Worm (Caenorhabditis elegans) whole organism, L3 larva: ENCODE measurements around the gene nnt-1.

Source experiments
- ZK546.5 ChIP-seq: sonication (generic microtip); optimal IDR thresholded peaks from 2 replicates; lab custom pipeline; 2017; ENCODE audit warnings: missing biosample characterization, missing genetic modification characterization
- ama-1 ChIP-seq: fragments of 150-350 bp; optimal IDR thresholded peaks from 2 replicates; lab custom pipeline; 2018
- ceh-16 ChIP-seq: sonication (generic microtip); optimal IDR thresholded peaks from 2 replicates; lab custom pipeline; 2017; ENCODE audit warnings: missing biosample characterization, missing genetic modification characterization
- ceh-28 ChIP-seq: fragments of 150-350 bp; optimal IDR thresholded peaks from 2 replicates; lab custom pipeline; 2014; ENCODE audit warnings: missing biosample characterization, missing genetic modification reagents, missing genetic modification characterization
- ceh-82 ChIP-seq: fragments of 150-350 bp; optimal IDR thresholded peaks from 2 replicates; lab custom pipeline; 2014; ENCODE audit warnings: missing biosample characterization, missing genetic modification characterization
- ceh-9 ChIP-seq: sonication (generic microtip); optimal IDR thresholded peaks from 2 replicates; lab custom pipeline; 2018; ENCODE audit warnings: missing biosample characterization, missing genetic modification characterization
- daf-12 ChIP-seq: fragments of 150-350 bp; optimal IDR thresholded peaks from 2 replicates; lab custom pipeline; 2014; ENCODE audit warnings: missing biosample characterization, missing genetic modification reagents, missing genetic modification characterization
- egl-27 ChIP-seq: sonication (generic microtip); optimal IDR thresholded peaks from 4 replicates; lab custom pipeline; 2017; ENCODE audit warnings: missing biosample characterization, missing genetic modification reagents, missing genetic modification characterization
- egl-5 ChIP-seq: fragments of 150-350 bp; optimal IDR thresholded peaks from 2 replicates; lab custom pipeline; 2017; ENCODE audit warnings: missing biosample characterization, missing genetic modification reagents, missing genetic modification characterization, inconsistent platforms
- elt-1 ChIP-seq: fragments of 150-350 bp; optimal IDR thresholded peaks from 2 replicates; lab custom pipeline; 2014; ENCODE audit warnings: missing biosample characterization, missing genetic modification characterization
- elt-2 ChIP-seq: sonication (generic microtip); optimal IDR thresholded peaks from 2 replicates; lab custom pipeline; 2016; ENCODE audit warnings: missing genetic modification reagents, mild to moderate bottlenecking, missing genetic modification characterization, missing compliant biosample characterization
- fkh-10 ChIP-seq: sonication (generic microtip); optimal IDR thresholded peaks from 2 replicates; lab custom pipeline; 2017; ENCODE audit warnings: missing biosample characterization, missing genetic modification reagents, missing genetic modification characterization
- fkh-2 ChIP-seq: fragments of 150-350 bp; optimal IDR thresholded peaks from 2 replicates; lab custom pipeline; 2014; ENCODE audit warnings: missing biosample characterization, missing genetic modification reagents, missing genetic modification characterization
- fos-1 ChIP-seq: fragments of 150-350 bp; optimal IDR thresholded peaks from 2 replicates; lab custom pipeline; 2014; ENCODE audit warnings: missing biosample characterization, missing genetic modification characterization
- hmg-11 ChIP-seq: sonication (generic microtip); optimal IDR thresholded peaks from 2 replicates; lab custom pipeline; 2016; ENCODE audit warnings: missing genetic modification characterization, missing compliant biosample characterization
- jun-1 ChIP-seq: fragments of 150-350 bp; optimal IDR thresholded peaks from 2 replicates; lab custom pipeline; 2014; ENCODE audit warnings: missing biosample characterization, missing genetic modification reagents, missing genetic modification characterization
- lin-15B ChIP-seq: fragments of 150-350 bp; optimal IDR thresholded peaks from 2 replicates; lab custom pipeline; 2014; ENCODE audit warnings: missing biosample characterization, missing genetic modification characterization
- lin-39 ChIP-seq: fragments of 150-350 bp; optimal IDR thresholded peaks from 2 replicates; lab custom pipeline; 2018; ENCODE audit warnings: missing biosample characterization, missing genetic modification reagents, missing genetic modification characterization
- lsy-12 ChIP-seq: sonication (generic microtip); optimal IDR thresholded peaks from 2 replicates; lab custom pipeline; 2016; ENCODE audit warnings: mild to moderate bottlenecking, missing genetic modification characterization, missing compliant biosample characterization
- mml-1 ChIP-seq: fragments of 150-350 bp; sonication (generic microtip); optimal IDR thresholded peaks from 3 replicates; lab custom pipeline; 2014; ENCODE audit warnings: missing biosample characterization, missing genetic modification characterization
- nfya-1 ChIP-seq: sonication (generic microtip); optimal IDR thresholded peaks from 2 replicates; lab custom pipeline; 2017; ENCODE audit warnings: missing genetic modification characterization, mild to moderate bottlenecking, missing compliant biosample characterization, antibody characterized with exemption, moderate library complexity; ENCODE audit not compliant: insufficient read depth
- nhr-237 ChIP-seq: fragments of 150-350 bp; optimal IDR thresholded peaks from 2 replicates; lab custom pipeline; 2014; ENCODE audit warnings: missing biosample characterization, missing genetic modification characterization
- nhr-25 ChIP-seq: sonication (generic microtip); optimal IDR thresholded peaks from 2 replicates; lab custom pipeline; 2017; ENCODE audit warnings: missing biosample characterization, missing genetic modification characterization
- nhr-28 ChIP-seq: fragments of 150-350 bp; optimal IDR thresholded peaks from 2 replicates; lab custom pipeline; 2014; ENCODE audit warnings: missing biosample characterization, missing genetic modification characterization
- nhr-67 ChIP-seq: fragments of 150-350 bp; optimal IDR thresholded peaks from 2 replicates; lab custom pipeline; 2014; ENCODE audit warnings: missing biosample characterization, missing genetic modification characterization
- nhr-76 ChIP-seq: fragments of 150-350 bp; sonication (generic microtip); optimal IDR thresholded peaks from 5 replicates; lab custom pipeline; 2014; ENCODE audit warnings: missing biosample characterization, missing genetic modification characterization
- pha-4 ChIP-seq: fragments of 150-350 bp; optimal IDR thresholded peaks from 2 replicates; lab custom pipeline; 2014; ENCODE audit warnings: missing biosample characterization, missing genetic modification reagents, missing genetic modification characterization
- pqm-1 ChIP-seq: fragments of 150-350 bp; optimal IDR thresholded peaks from 2 replicates; lab custom pipeline; 2017; ENCODE audit warnings: missing biosample characterization, missing genetic modification characterization, inconsistent platforms
- sea-2 ChIP-seq: fragments of 150-350 bp; sonication (generic microtip); optimal IDR thresholded peaks from 4 replicates; lab custom pipeline; 2014; ENCODE audit warnings: missing biosample characterization, missing genetic modification reagents, missing genetic modification characterization
- skn-1 ChIP-seq: fragments of 150-350 bp; optimal IDR thresholded peaks from 2 replicates; lab custom pipeline; 2014; ENCODE audit warnings: missing biosample characterization, missing genetic modification characterization
- unc-39 ChIP-seq: sonication (generic microtip); optimal IDR thresholded peaks from 4 replicates; lab custom pipeline; 2017; ENCODE audit warnings: missing biosample characterization, missing genetic modification characterization
- zag-1 ChIP-seq: fragments of 150-350 bp; optimal IDR thresholded peaks from 2 replicates; lab custom pipeline; 2014; ENCODE audit warnings: missing biosample characterization, missing genetic modification characterization
- ztf-11 ChIP-seq: fragments of 150-350 bp; optimal IDR thresholded peaks from 2 replicates; lab custom pipeline; 2014; ENCODE audit warnings: missing biosample characterization, missing genetic modification characterization
- ztf-4 ChIP-seq: fragments of 150-350 bp; optimal IDR thresholded peaks from 2 replicates; lab custom pipeline; 2014; ENCODE audit warnings: missing biosample characterization, missing genetic modification characterization

The nnt-1 gene

ce11 chrX:6093046-6093445 lies 29.1 kb upstream of the nnt-1 start, which contains the start of gene C15H9.5:
Gene C15H9.5, plus strand, starts transcription at chrX:6093300.
- TF ChIP-seq pha-4 (tag; lab: Kevin White, UChicago) (peak; percentile 26), ceh-9 (no peak), nhr-237 (no peak), nhr-67 (no peak), lsy-12 (tag; lab: Kevin White, UChicago) (no peak), unc-39 (tag; lab: Kevin White, UChicago) (no peak), skn-1 (peak; percentile 29), lin-15B (tag; lab: Kevin White, UChicago) (peak; percentile 14), ztf-4 (tag; lab: Kevin White, UChicago) (no peak), jun-1 (tag; lab: Kevin White, UChicago) (no peak), egl-27 (tag; lab: Kevin White, UChicago) (no peak), mml-1 (tag; lab: Kevin White, UChicago) (no peak), nfya-1 (peak; percentile 62), ZK546.5 (tag; lab: Kevin White, UChicago) (no peak), ceh-82 (no peak), fkh-10 (GFP tag; lab: Kevin White, UChicago) (no peak), ama-1 (lab: Kevin White, UChicago) (no peak), ztf-11 (tag; lab: Kevin White, UChicago) (no peak), fos-1 (no peak), fkh-2 (no peak), elt-2 (tag; lab: Kevin White, UChicago) (peak; percentile 46), nhr-28 (tag; lab: Kevin White, UChicago) (no peak), pqm-1 (tag; lab: Kevin White, UChicago) (peak; percentile 15)

DNA sequence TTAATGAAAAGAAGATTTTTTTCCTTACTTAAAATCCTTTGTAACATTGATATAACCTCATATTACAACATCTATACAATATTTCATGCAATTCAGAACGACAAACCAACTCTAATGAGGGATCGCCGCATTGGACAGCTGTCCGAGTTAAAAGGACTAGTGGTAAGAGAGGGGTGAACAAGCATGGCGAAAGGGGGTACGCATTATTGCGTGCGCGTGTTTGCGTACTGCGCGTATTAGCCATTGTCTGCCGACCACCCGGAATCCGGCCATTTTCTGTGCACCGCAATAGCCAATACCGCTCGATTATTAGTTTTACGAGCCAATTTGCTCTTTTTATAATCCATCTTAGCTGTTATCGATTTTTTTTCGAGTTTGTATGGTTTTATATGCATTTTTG lies 24.6 kb upstream of the nnt-1 start, which contains the start of gene C15H9.4:
Gene C15H9.4, plus strand, starts transcription at position 93 of the 400 bp plus-strand sequence.
- TF ChIP-seq ama-1 (lab: Kevin White, UChicago) (no peak), egl-27 (tag; lab: Kevin White, UChicago) (peak; percentile 27), nhr-25 (tag; lab: Kevin White, UChicago) (no peak), hmg-11 (tag; lab: Kevin White, UChicago) (peak; percentile 82), zag-1 (no peak), ceh-28 (tag; lab: Kevin White, UChicago) (peak; percentile 40), lin-39 (tag; lab: Kevin White, UChicago) (peak; percentile 76), sea-2 (peak; percentile 27), nfya-1 (peak; percentile 69), daf-12 (tag; lab: Kevin White, UChicago) (no peak), egl-5 (peak; percentile 63), lsy-12 (tag; lab: Kevin White, UChicago) (peak; percentile 69), pha-4 (tag; lab: Kevin White, UChicago) (peak; percentile 1)

ce11 chrX:6098420-6098819 lies 23.7 kb upstream of the nnt-1 start:
- TF ChIP-seq skn-1 (no peak), elt-2 (tag; lab: Kevin White, UChicago) (peak; percentile 85), pqm-1 (tag; lab: Kevin White, UChicago) (peak; percentile 78), pha-4 (tag; lab: Kevin White, UChicago) (peak; percentile 77)

DNA sequence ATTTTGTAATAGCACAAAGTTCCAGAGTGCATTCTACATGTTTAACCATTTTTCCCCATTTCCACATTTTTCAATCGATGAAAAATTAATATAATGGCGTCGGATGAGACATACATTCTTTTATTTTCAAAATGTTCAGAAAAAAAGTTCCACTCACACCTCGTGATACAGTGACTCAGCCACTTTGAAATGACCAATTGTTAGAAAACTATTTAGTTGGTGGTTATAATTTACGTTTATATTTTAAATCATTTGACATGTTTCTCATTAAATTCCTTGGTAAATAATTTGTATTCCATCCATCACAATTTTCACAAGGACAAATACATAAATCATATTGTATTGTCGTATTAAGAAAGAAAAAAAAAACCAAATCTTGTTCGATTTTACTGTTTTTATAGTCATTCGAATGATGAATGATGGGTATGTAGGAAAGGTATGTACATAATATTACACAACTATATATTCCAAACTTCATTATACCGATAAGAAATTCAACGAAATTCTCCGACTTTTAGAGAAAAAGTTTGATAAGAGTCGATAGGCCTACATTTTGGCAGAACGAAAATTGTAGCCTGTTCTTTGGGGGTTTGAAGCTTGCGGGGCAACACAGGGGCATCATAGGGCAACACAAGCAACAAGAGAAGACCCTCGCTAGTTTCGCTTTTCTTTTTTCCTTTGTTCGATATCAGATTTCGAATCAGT lies 21.6 kb upstream of the nnt-1 start:
- TF ChIP-seq fkh-10 (GFP tag; lab: Kevin White, UChicago) (no peak), pqm-1 (tag; lab: Kevin White, UChicago) (peak; percentile 61), ceh-82 (no peak), nhr-67 (no peak), elt-1 (tag; lab: Kevin White, UChicago) (no peak), fos-1 (no peak), lsy-12 (tag; lab: Kevin White, UChicago) (no peak), elt-2 (tag; lab: Kevin White, UChicago) (peak; percentile 53), nhr-25 (tag; lab: Kevin White, UChicago) (no peak)

DNA sequence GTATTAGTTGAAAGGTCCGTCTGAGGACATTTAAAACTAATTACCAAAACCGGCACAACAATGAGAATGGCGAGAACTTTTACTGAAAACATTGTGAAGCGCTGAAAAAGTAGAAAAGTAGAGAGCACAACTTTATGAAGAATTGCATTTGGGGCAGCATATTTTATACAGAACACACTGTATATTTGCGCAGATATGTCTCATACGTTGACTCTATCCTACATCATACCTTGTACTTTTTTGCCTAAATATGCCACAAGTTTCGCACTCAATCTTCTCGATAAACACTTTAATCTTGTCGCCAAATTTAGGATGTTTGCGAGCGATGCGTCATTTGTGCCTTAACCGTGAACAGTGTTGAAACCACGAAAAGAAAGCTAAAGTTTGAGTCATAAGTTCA lies 18.8 kb upstream of the nnt-1 start, which contains the start of gene C15H9.11:
Gene C15H9.11, minus strand, starts transcription at position 101 of the 400 bp plus-strand sequence.
- TF ChIP-seq ceh-16 (tag; lab: Kevin White, UChicago) = no peak
- TF ChIP-seq zag-1 = no peak
- no peak for TF ChIP-seq mml-1 (tag; lab: Kevin White, UChicago)
- TF ChIP-seq ceh-9 = no peak
- TF ChIP-seq nhr-76 (tag; lab: Kevin White, UChicago) = no peak
- no peak for TF ChIP-seq ztf-4 (tag; lab: Kevin White, UChicago)
